Fruit fly (Drosophila melanogaster): Measurements from ENCODE around the gene HP1e.

- TF ChIP-seq Mio (GFP tag; optimal IDR thresholded peaks at IDR 0.05) (no peak), Abd-B (GFP tag; optimal IDR thresholded peaks at IDR 0.05) (no peak), h (GFP tag; optimal IDR thresholded peaks at IDR 0.05) (peak; percentile 73), tai (GFP tag; optimal IDR thresholded peaks at IDR 0.05) (peak; percentile 12), Hnf4 (GFP tag; optimal IDR thresholded peaks at IDR 0.05) (peak; percentile 26), foxo (GFP tag; optimal IDR thresholded peaks at IDR 0.05) (peak in 1 of 2 experiments; percentile 65), CG9705 (GFP tag; optimal IDR thresholded peaks at IDR 0.05) (no peak), CrebA (GFP tag; optimal IDR thresholded peaks at IDR 0.05; ENCODE audit: borderline replicate concordance) (no peak), jim (GFP tag; optimal IDR thresholded peaks at IDR 0.05) (no peak), CG32264 (GFP tag; optimal IDR thresholded peaks at IDR 0.05) (no peak), fru (GFP tag; optimal IDR thresholded peaks at IDR 0.05) (peak; percentile 67), pan (optimal IDR thresholded peaks at IDR 0.05) (no peak), rgr (GFP tag; optimal IDR thresholded peaks at IDR 0.05) (peak; percentile 51)
Observed at dm6 chr3R:9339176-9340075, 17.9 kb downstream of the HP1e start.
